Fruit fly (Drosophila melanogaster) whole organism, embryonic: ENCODE results near the gene ocn.

Experiments
- Awh ChIP-seq: fragments of 200-800 bp; sonication (Bioruptor generic); IDR thresholded peaks from 2 replicates; pipeline ENCODE4, ENCODE4 v1.3.6; 2022; ENCODE audit warnings: missing biosample characterization, missing genetic modification characterization
- B-H1 ChIP-seq: fragments of 200-800 bp; sonication (Bioruptor generic); IDR thresholded peaks from 3 replicates; pipeline ENCODE4 v1.3.6; 2022; ENCODE audit warnings: missing biosample characterization, missing genetic modification characterization
- Bgb ChIP-seq: fragments of 200-800 bp; sonication (Bioruptor generic); IDR thresholded peaks from 2 replicates; pipeline ENCODE4 v1.3.6; 2022; ENCODE audit warnings: missing biosample characterization, missing genetic modification characterization; ENCODE audit not compliant: partially characterized antibody
- CG13287 ChIP-seq: fragments of 200-800 bp; sonication (Bioruptor generic); IDR thresholded peaks from 2 replicates; pipeline ENCODE4 v1.3.6; 2022; ENCODE audit warnings: missing biosample characterization, missing genetic modification characterization; ENCODE audit not compliant: partially characterized antibody
- CG13624 ChIP-seq: fragments of 200-800 bp; sonication (Bioruptor generic); optimal IDR thresholded peaks from 2 replicates; lab custom pipeline; 2016; ENCODE audit warnings: missing biosample characterization, missing genetic modification characterization
- CG14860 ChIP-seq: fragments of 200-800 bp; sonication (Bioruptor generic); IDR thresholded peaks from 3 replicates; pipeline ENCODE4 v1.3.6; 2022; ENCODE audit warnings: missing biosample characterization, missing genetic modification characterization; ENCODE audit not compliant: partially characterized antibody
- CG14965 ChIP-seq: fragments of 200-800 bp; sonication (Bioruptor generic); optimal IDR thresholded peaks from 2 replicates; lab custom pipeline; 2016; ENCODE audit warnings: missing biosample characterization, missing genetic modification characterization, borderline replicate concordance
- CG15011 ChIP-seq: fragments of 200-800 bp; sonication (Bioruptor generic); optimal IDR thresholded peaks from 3 replicates; lab custom pipeline; 2018; ENCODE audit warnings: missing biosample characterization, mild to moderate bottlenecking, missing genetic modification characterization
- CG15073 ChIP-seq: fragments of 200-800 bp; sonication (Bioruptor generic); optimal IDR thresholded peaks from 2 replicates; lab custom pipeline; 2016; ENCODE audit warnings: missing biosample characterization, missing genetic modification characterization
- CG15269 ChIP-seq: fragments of 200-800 bp; sonication (Bioruptor generic); optimal IDR thresholded peaks from 2 replicates; lab custom pipeline; 2018; ENCODE audit warnings: missing biosample characterization, mild to moderate bottlenecking, missing genetic modification characterization, moderate library complexity
- CG1529 ChIP-seq: fragments of 200-800 bp; sonication (Bioruptor generic); optimal IDR thresholded peaks from 3 replicates; lab custom pipeline; 2018; ENCODE audit warnings: missing biosample characterization, missing genetic modification characterization
- CG16813 ChIP-seq: fragments of 200-800 bp; sonication (Bioruptor generic); IDR thresholded peaks from 3 replicates; pipeline ENCODE4 v1.3.6; 2022; ENCODE audit warnings: missing biosample characterization, missing genetic modification characterization; ENCODE audit not compliant: partially characterized antibody
- CG17359 ChIP-seq: fragments of 200-800 bp; sonication (Bioruptor generic); optimal IDR thresholded peaks from 3 replicates; lab custom pipeline; 2018; ENCODE audit warnings: missing biosample characterization, mild to moderate bottlenecking, missing genetic modification characterization, moderate library complexity
- CG17568 ChIP-seq: fragments of 200-800 bp; sonication (Bioruptor generic); optimal IDR thresholded peaks from 2 replicates; lab custom pipeline; 2018; ENCODE audit warnings: missing biosample characterization, mild to moderate bottlenecking, missing genetic modification characterization, moderate library complexity
- CG18011 ChIP-seq: fragments of 200-800 bp; sonication (Bioruptor generic); optimal IDR thresholded peaks from 2 replicates; lab custom pipeline; 2017; ENCODE audit warnings: missing biosample characterization, missing genetic modification characterization, mild to moderate bottlenecking, moderate library complexity, missing genotype
- CG18599 ChIP-seq: fragments of 200-800 bp; sonication (Bioruptor generic); optimal IDR thresholded peaks from 3 replicates; lab custom pipeline; 2017; ENCODE audit warnings: missing biosample characterization, missing genetic modification characterization, mild to moderate bottlenecking, moderate library complexity, missing genetic modification reagents
- CG18764 ChIP-seq: fragments of 200-800 bp; sonication (Bioruptor generic); optimal IDR thresholded peaks from 3 replicates; lab custom pipeline; 2016; ENCODE audit warnings: missing biosample characterization, missing genetic modification characterization
- CG32772 ChIP-seq: fragments of 200-800 bp; sonication (Bioruptor generic); IDR thresholded peaks from 2 replicates; pipeline ENCODE4 v1.3.6; 2022; ENCODE audit warnings: missing biosample characterization, missing genetic modification characterization
- CG34376 ChIP-seq: fragments of 200-800 bp; sonication (Bioruptor generic); optimal IDR thresholded peaks from 2 replicates; lab custom pipeline; 2018; ENCODE audit warnings: missing biosample characterization, mild to moderate bottlenecking, missing genetic modification characterization
- CG3995 ChIP-seq: fragments of 200-800 bp; sonication (Bioruptor generic); optimal IDR thresholded peaks from 3 replicates; lab custom pipeline; 2016; ENCODE audit warnings: missing biosample characterization, missing genetic modification characterization
- CG4424 ChIP-seq: fragments of 200-800 bp; sonication (Bioruptor generic); optimal IDR thresholded peaks from 3 replicates; lab custom pipeline; 2016; ENCODE audit warnings: missing biosample characterization, missing genetic modification characterization
- CG6654 ChIP-seq: fragments of 200-800 bp; sonication (Bioruptor generic); optimal IDR thresholded peaks from 2 replicates; lab custom pipeline; 2017; ENCODE audit warnings: missing biosample characterization, mild to moderate bottlenecking, missing genetic modification characterization
- CG8089 ChIP-seq: fragments of 200-800 bp; sonication (Bioruptor generic); optimal IDR thresholded peaks from 3 replicates; lab custom pipeline; 2016; ENCODE audit warnings: missing biosample characterization, missing genetic modification characterization
- CG8281 ChIP-seq: fragments of 200-800 bp; sonication (Bioruptor generic); optimal IDR thresholded peaks from 2 replicates; lab custom pipeline; 2018; ENCODE audit warnings: missing biosample characterization, mild to moderate bottlenecking, missing genetic modification characterization, moderate library complexity
- CG9215 ChIP-seq: fragments of 200-800 bp; sonication (Bioruptor generic); IDR thresholded peaks from 2 replicates; pipeline ENCODE4 v1.3.6; 2022; ENCODE audit warnings: missing biosample characterization, missing genetic modification characterization
- CkIIα-i1 ChIP-seq: fragments of 200-800 bp; sonication (Bioruptor generic); IDR thresholded peaks from 2 replicates; pipeline ENCODE4 v1.3.6; 2022; ENCODE audit warnings: missing biosample characterization, missing genetic modification characterization
- CoRest ChIP-seq: fragments of 200-800 bp; sonication (Bioruptor generic); optimal IDR thresholded peaks from 3 replicates; lab custom pipeline; 2018; ENCODE audit warnings: missing biosample characterization, mild to moderate bottlenecking, missing genetic modification characterization, moderate library complexity
- CrebB ChIP-seq: fragments of 200-800 bp; sonication (Bioruptor generic); optimal IDR thresholded peaks from 3 replicates; lab custom pipeline; 2018; ENCODE audit warnings: missing biosample characterization, mild to moderate bottlenecking, missing genetic modification characterization
- GATAe ChIP-seq: fragments of 200-800 bp; sonication (Bioruptor generic); conservative IDR thresholded peaks from 2 replicates; pipeline ENCODE4 v1.3.6; 2022; ENCODE audit warnings: missing biosample characterization, missing genetic modification characterization
- HmgZ ChIP-seq: fragments of 200-800 bp; sonication (Bioruptor generic); optimal IDR thresholded peaks from 2 replicates; lab custom pipeline; 2018; ENCODE audit warnings: missing biosample characterization, mild to moderate bottlenecking, missing genetic modification characterization
- Opbp ChIP-seq: fragments of 200-800 bp; sonication (Bioruptor generic); IDR thresholded peaks from 3 replicates; pipeline ENCODE4 v1.3.6; 2022; ENCODE audit warnings: missing biosample characterization, missing genetic modification characterization; ENCODE audit not compliant: partially characterized antibody
- Taf1 ChIP-seq: fragments of 200-800 bp; sonication (Bioruptor generic); IDR thresholded peaks from 2 replicates; pipeline ENCODE4 v1.3.6; 2022; ENCODE audit warnings: missing biosample characterization, missing genetic modification characterization
- ac ChIP-seq: fragments of 200-800 bp; sonication (Bioruptor generic); optimal IDR thresholded peaks from 3 replicates; lab custom pipeline; 2017; ENCODE audit warnings: missing biosample characterization, mild to moderate bottlenecking, missing genetic modification characterization
- ato ChIP-seq: fragments of 200-800 bp; sonication (Bioruptor generic); IDR thresholded peaks from 2 replicates; pipeline ENCODE4 v1.3.6; 2022; ENCODE audit warnings: missing biosample characterization, missing genetic modification characterization; ENCODE audit not compliant: partially characterized antibody
- bab2 ChIP-seq: fragments of 200-800 bp; sonication (Bioruptor generic); optimal IDR thresholded peaks from 2 replicates; lab custom pipeline; 2016; ENCODE audit warnings: missing biosample characterization, missing genetic modification characterization
- caup ChIP-seq: fragments of 200-800 bp; sonication (Bioruptor generic); optimal IDR thresholded peaks from 3 replicates; lab custom pipeline; 2017; ENCODE audit warnings: missing biosample characterization, mild to moderate bottlenecking, missing genetic modification characterization, moderate library complexity; ENCODE audit not compliant: severe bottlenecking
- corto ChIP-seq: fragments of 200-800 bp; sonication (Bioruptor generic); optimal IDR thresholded peaks from 2 replicates; lab custom pipeline; 2016; ENCODE audit warnings: missing biosample characterization, mild to moderate bottlenecking, missing genetic modification characterization, moderate library complexity
- crp ChIP-seq, 2 experiments: fragments of 200-800 bp; sonication (Bioruptor generic); optimal IDR thresholded peaks; 2 replicates in 1 of 2; 3 replicates in 1 of 2; lab custom pipeline; 2017; ENCODE audit warnings: missing biosample characterization in 2 of 2, missing genetic modification characterization in 2 of 2, mild to moderate bottlenecking in 1 of 2, moderate library complexity in 1 of 2
- inv ChIP-seq: fragments of 200-800 bp; sonication (Bioruptor generic); IDR thresholded peaks from 2 replicates; pipeline ENCODE4 v1.3.6; 2022; ENCODE audit warnings: missing biosample characterization, missing genetic modification characterization; ENCODE audit not compliant: partially characterized antibody
- ken ChIP-seq: fragments of 200-800 bp; sonication (Bioruptor generic); IDR thresholded peaks from 3 replicates; pipeline ENCODE4 v1.3.6; 2022; ENCODE audit warnings: missing biosample characterization, missing genetic modification characterization
- nmo ChIP-seq: fragments of 200-800 bp; sonication (Bioruptor generic); optimal IDR thresholded peaks from 2 replicates; lab custom pipeline; 2018; ENCODE audit warnings: missing biosample characterization, mild to moderate bottlenecking, missing genetic modification characterization, moderate library complexity
- odd ChIP-seq: fragments of 200-800 bp; sonication (Bioruptor generic); optimal IDR thresholded peaks from 2 replicates; lab custom pipeline; 2017; ENCODE audit warnings: missing biosample characterization, mild to moderate bottlenecking, missing genetic modification characterization
- pho ChIP-seq: fragments of 200-800 bp; sonication (Bioruptor generic); optimal IDR thresholded peaks from 2 replicates; lab custom pipeline; 2016; ENCODE audit warnings: missing biosample characterization, missing genetic modification characterization
- pita ChIP-seq: fragments of 200-800 bp; sonication (Bioruptor generic); optimal IDR thresholded peaks from 2 replicates; lab custom pipeline; 2017; ENCODE audit warnings: missing biosample characterization, mild to moderate bottlenecking, missing genetic modification characterization
- psq ChIP-seq: fragments of 200-800 bp; sonication (Bioruptor generic); optimal IDR thresholded peaks from 2 replicates; lab custom pipeline; 2017; ENCODE audit warnings: missing biosample characterization, missing genetic modification characterization
- pzg ChIP-seq: fragments of 200-800 bp; sonication (Bioruptor generic); optimal IDR thresholded peaks from 3 replicates; lab custom pipeline; 2018; ENCODE audit warnings: missing biosample characterization, mild to moderate bottlenecking, missing genetic modification characterization, moderate library complexity
- ro ChIP-seq: fragments of 200-800 bp; sonication (Bioruptor generic); IDR thresholded peaks from 2 replicates; pipeline ENCODE4 v1.3.6; 2022; ENCODE audit warnings: missing biosample characterization, missing genetic modification characterization
- slou ChIP-seq: fragments of 200-800 bp; sonication (Bioruptor generic); optimal IDR thresholded peaks from 3 replicates; lab custom pipeline; 2016; ENCODE audit warnings: missing biosample characterization, missing genetic modification characterization
- stwl ChIP-seq: fragments of 200-800 bp; sonication (Bioruptor generic); optimal IDR thresholded peaks from 3 replicates; lab custom pipeline; 2018; ENCODE audit warnings: missing biosample characterization, mild to moderate bottlenecking, missing genetic modification characterization, moderate library complexity
- trh ChIP-seq: fragments of 200-800 bp; sonication (Bioruptor generic); optimal IDR thresholded peaks from 2 replicates; lab custom pipeline; 2016; ENCODE audit warnings: missing biosample characterization, missing genetic modification characterization
- unc-4 ChIP-seq: fragments of 200-800 bp; sonication (Bioruptor generic); IDR thresholded peaks from 2 replicates; pipeline ENCODE4 v1.3.6; 2022; ENCODE audit warnings: missing biosample characterization, missing genetic modification characterization; ENCODE audit not compliant: partially characterized antibody
- vnd ChIP-seq: fragments of 200-800 bp; sonication (Bioruptor generic); IDR thresholded peaks from 3 replicates; pipeline ENCODE4 v1.3.6; 2022; ENCODE audit warnings: missing biosample characterization, missing genetic modification characterization; ENCODE audit not compliant: partially characterized antibody

ocn gene

dm6 chr3R:30062543-30062942 is 25.0 kb upstream of the ocn start (continued):
- no peak for TF ChIP-seq CG17359 (tag; lab: Kevin White, UChicago)
- no peak for TF ChIP-seq CG3995 (GFP tag; lab: Kevin White, UChicago)
- 0 out of 2 replicates have a peak, but pooled peaks have one; percentile 25 for TF ChIP-seq Bgb (GFP tag; lab: Robert Waterston, UW)
- no peak for TF ChIP-seq ato
- TF ChIP-seq unc-4, result no peak
- TF ChIP-seq CkIIα-i1 (GFP tag; lab: Robert Waterston, UW), result no peak
- no peak for TF ChIP-seq Opbp (GFP tag; lab: Robert Waterston, UW)
- no peak for TF ChIP-seq CG15269 (tag; lab: Kevin White, UChicago)
- no peak for TF ChIP-seq CG4424 (GFP tag; lab: Kevin White, UChicago)
- TF ChIP-seq ac (GFP tag; lab: Kevin White, UChicago), result no peak
- TF ChIP-seq crp (GFP tag; optimal IDR thresholded peaks at IDR 0.05; lab: Kevin White, UChicago), result no peak
- no peak for TF ChIP-seq pzg (GFP tag; lab: Kevin White, UChicago)
- no peak for TF ChIP-seq pho (GFP tag; lab: Kevin White, UChicago)
- peak; percentile 1 for TF ChIP-seq caup (GFP tag; lab: Kevin White, UChicago)
- TF ChIP-seq CoRest (tag; lab: Kevin White, UChicago), result no peak
- peak; percentile 43 for TF ChIP-seq CG18599 (GFP tag; lab: Kevin White, UChicago)
- peak; percentile 94 for TF ChIP-seq GATAe (GFP tag; lab: Robert Waterston, UW)
- peak; percentile 24 for TF ChIP-seq HmgZ (tag; lab: Kevin White, UChicago)
- TF ChIP-seq corto (GFP tag; lab: Kevin White, UChicago), result no peak
- no peak for TF ChIP-seq Awh (GFP tag; lab: Robert Waterston, UW)
- no peak for TF ChIP-seq CG13624
- no peak for TF ChIP-seq CrebB (tag; lab: Kevin White, UChicago)
- no peak for TF ChIP-seq CG8281 (tag; lab: Kevin White, UChicago)
- no peak for TF ChIP-seq CG1529 (GFP tag; lab: Kevin White, UChicago)
- no peak for TF ChIP-seq bab2 (GFP tag; lab: Kevin White, UChicago)
- TF ChIP-seq pita (GFP tag; lab: Kevin White, UChicago), result no peak
- TF ChIP-seq CG13287 (GFP tag; lab: Robert Waterston, UW), result no peak
- no peak for TF ChIP-seq ken
- TF ChIP-seq CG14860, result no peak
- no peak for TF ChIP-seq inv (GFP tag; lab: Robert Waterston, UW)
- TF ChIP-seq trh (GFP tag; lab: Kevin White, UChicago), result no peak
- no peak for TF ChIP-seq CG6654 (GFP tag; lab: Kevin White, UChicago)
- TF ChIP-seq CG16813, result no peak
- TF ChIP-seq CG32772 (GFP tag; lab: Robert Waterston, UW), result no peak
- TF ChIP-seq CG18764 (GFP tag; lab: Kevin White, UChicago), result no peak
- TF ChIP-seq stwl, result no peak
- no peak for TF ChIP-seq B-H1 (GFP tag; lab: Robert Waterston, UW)
- no peak for TF ChIP-seq CG15073
- TF ChIP-seq CG15011 (GFP tag; lab: Kevin White, UChicago), result no peak

- TF ChIP-seq CG14965 (GFP tag; lab: Kevin White, UChicago), result no peak
- TF ChIP-seq odd (GFP tag; lab: Kevin White, UChicago), result no peak
- TF ChIP-seq vnd (GFP tag; lab: Robert Waterston, UW), result no peak
- TF ChIP-seq CG9215 (GFP tag; lab: Robert Waterston, UW), result no peak
- TF ChIP-seq psq (GFP tag; lab: Kevin White, UChicago), result no peak
- peak; percentile 24 for TF ChIP-seq CG34376
- no peak for TF ChIP-seq CG17568 (GFP tag; lab: Kevin White, UChicago)
- no peak for TF ChIP-seq ro
- no peak for TF ChIP-seq slou (GFP tag; lab: Kevin White, UChicago)
- TF ChIP-seq nmo (GFP tag; lab: Kevin White, UChicago), result no peak
- TF ChIP-seq Taf1 (GFP tag; lab: Robert Waterston, UW), result no peak
- TF ChIP-seq CG8089 (GFP tag; lab: Kevin White, UChicago), result no peak
- no peak for TF ChIP-seq CG18011 (GFP tag; lab: Kevin White, UChicago)
Observed at dm6 chr3R:30061980-30062379, 24.4 kb upstream of the ocn start.
